Worm (Caenorhabditis elegans) whole organism, L2 larva: ENCODE data around the gene fbxa-75.

ENCODE experiments used
- C34F6.9 ChIP-seq: fragments of 150-350 bp; optimal IDR thresholded peaks from 2 replicates; lab custom pipeline; 2014; ENCODE audit warnings: missing biosample characterization, missing genetic modification characterization
- F13H6.1 ChIP-seq: sonication (generic microtip); optimal IDR thresholded peaks from 2 replicates; lab custom pipeline; 2016; ENCODE audit warnings: missing genetic modification characterization, missing compliant biosample characterization
- Y55F3AM.14 ChIP-seq: fragments of 200-800 bp; sonication (Bioruptor generic); optimal IDR thresholded peaks from 2 replicates; lab custom pipeline; 2018; ENCODE audit warnings: mild to moderate bottlenecking, missing genetic modification characterization, missing compliant biosample characterization
- aly-2 ChIP-seq: fragments of 150-350 bp; optimal IDR thresholded peaks from 2 replicates; lab custom pipeline; 2014; ENCODE audit warnings: missing biosample characterization, missing genetic modification characterization
- ama-1 ChIP-seq: fragments of 150-350 bp; optimal IDR thresholded peaks from 2 replicates; lab custom pipeline; 2018; ENCODE audit warnings: inconsistent platforms
- blmp-1 ChIP-seq: sonication (generic microtip); optimal IDR thresholded peaks from 2 replicates; lab custom pipeline; 2017; ENCODE audit warnings: missing genetic modification characterization, mild to moderate bottlenecking, missing compliant biosample characterization, antibody characterized with exemption, moderate library complexity; ENCODE audit not compliant: insufficient read depth
- ceh-16 ChIP-seq: fragments of 150-350 bp; optimal IDR thresholded peaks from 2 replicates; lab custom pipeline; 2014; ENCODE audit warnings: missing biosample characterization, missing genetic modification characterization
- ceh-82 ChIP-seq: fragments of 150-350 bp; optimal IDR thresholded peaks from 2 replicates; lab custom pipeline; 2014; ENCODE audit warnings: missing biosample characterization, missing genetic modification characterization
- crh-2 ChIP-seq: sonication (generic microtip); optimal IDR thresholded peaks from 2 replicates; lab custom pipeline; 2017; ENCODE audit warnings: missing biosample characterization, missing genetic modification characterization
- dmd-4 ChIP-seq: sonication (generic microtip); optimal IDR thresholded peaks from 2 replicates; lab custom pipeline; 2017; ENCODE audit warnings: missing biosample characterization, missing genetic modification characterization
- elt-1 ChIP-seq: fragments of 150-350 bp; optimal IDR thresholded peaks from 2 replicates; lab custom pipeline; 2014; ENCODE audit warnings: missing biosample characterization, missing genetic modification characterization
- elt-3 ChIP-seq: sonication (generic microtip); optimal IDR thresholded peaks from 2 replicates; lab custom pipeline; 2017; ENCODE audit warnings: missing biosample characterization, missing genetic modification characterization
- fos-1 ChIP-seq: fragments of 150-350 bp; optimal IDR thresholded peaks from 2 replicates; lab custom pipeline; 2014; ENCODE audit warnings: missing biosample characterization, missing genetic modification characterization
- gmeb-1 ChIP-seq: fragments of 150-350 bp; optimal IDR thresholded peaks from 2 replicates; lab custom pipeline; 2014; ENCODE audit warnings: missing biosample characterization, missing genetic modification characterization
- lin-11 ChIP-seq: fragments of 150-350 bp; sonication (generic microtip); optimal IDR thresholded peaks from 2 replicates; lab custom pipeline; 2014; ENCODE audit warnings: missing biosample characterization, missing genetic modification characterization, inconsistent platforms, mixed read lengths
- lin-13 ChIP-seq: fragments of 150-350 bp; optimal IDR thresholded peaks from 2 replicates; lab custom pipeline; 2014; ENCODE audit warnings: missing biosample characterization, missing genetic modification reagents, missing genetic modification characterization
- lin-39 ChIP-seq: fragments of 150-350 bp; optimal IDR thresholded peaks from 2 replicates; lab custom pipeline; 2014; ENCODE audit warnings: missing biosample characterization, missing genetic modification reagents, missing genetic modification characterization
- lsy-2 ChIP-seq, 2 experiments: fragments of 150-350 bp in 1 of 2; sonication (generic microtip) in 1 of 2; optimal IDR thresholded peaks; 2 replicates each; lab custom pipeline; 2014 to 2017; ENCODE audit warnings: missing biosample characterization in 2 of 2, missing genetic modification characterization in 2 of 2
- mab-5 ChIP-seq: fragments of 150-350 bp; optimal IDR thresholded peaks from 2 replicates; lab custom pipeline; 2014; ENCODE audit warnings: missing biosample characterization, missing genetic modification characterization
- mbf-1 ChIP-seq: sonication (generic microtip); optimal IDR thresholded peaks from 2 replicates; lab custom pipeline; 2017; ENCODE audit warnings: missing biosample characterization, missing genetic modification characterization
- mdl-1 ChIP-seq, 2 experiments: fragments of 150-350 bp in 1 of 2; sonication (generic microtip) in 1 of 2; optimal IDR thresholded peaks; 2 replicates each; lab custom pipeline; 2017; ENCODE audit warnings: missing biosample characterization in 2 of 2, missing genetic modification characterization in 2 of 2
- nhr-10 ChIP-seq: sonication (generic microtip); optimal IDR thresholded peaks from 2 replicates; lab custom pipeline; 2017; ENCODE audit warnings: missing biosample characterization, missing genetic modification characterization
- nhr-11 ChIP-seq: fragments of 150-350 bp; optimal IDR thresholded peaks from 2 replicates; lab custom pipeline; 2014; ENCODE audit warnings: missing biosample characterization, missing genetic modification characterization
- nhr-12 ChIP-seq: fragments of 150-350 bp; optimal IDR thresholded peaks from 2 replicates; lab custom pipeline; 2014; ENCODE audit warnings: missing biosample characterization, missing genetic modification characterization
- nhr-129 ChIP-seq: fragments of 150-350 bp; optimal IDR thresholded peaks from 2 replicates; lab custom pipeline; 2014; ENCODE audit warnings: missing biosample characterization, missing genetic modification characterization
- nhr-21 ChIP-seq: fragments of 150-350 bp; optimal IDR thresholded peaks from 2 replicates; lab custom pipeline; 2014; ENCODE audit warnings: missing biosample characterization, missing genetic modification characterization
- nhr-23 ChIP-seq: fragments of 150-350 bp; optimal IDR thresholded peaks from 2 replicates; lab custom pipeline; 2014; ENCODE audit warnings: missing biosample characterization, missing genetic modification reagents, missing genetic modification characterization
- nhr-6 ChIP-seq: fragments of 150-350 bp; optimal IDR thresholded peaks from 2 replicates; lab custom pipeline; 2014; ENCODE audit warnings: missing biosample characterization, missing genetic modification characterization
- nhr-77 ChIP-seq: fragments of 150-350 bp; optimal IDR thresholded peaks from 2 replicates; lab custom pipeline; 2014; ENCODE audit warnings: missing biosample characterization, missing genetic modification characterization
- peb-1 ChIP-seq: fragments of 150-350 bp; optimal IDR thresholded peaks from 2 replicates; lab custom pipeline; 2014; ENCODE audit warnings: missing biosample characterization, missing genetic modification characterization
- sem-4 ChIP-seq: fragments of 150-350 bp; optimal IDR thresholded peaks from 2 replicates; lab custom pipeline; 2014; ENCODE audit warnings: missing biosample characterization, missing genetic modification reagents, missing genetic modification characterization
- skn-1 ChIP-seq: sonication (generic microtip); optimal IDR thresholded peaks from 2 replicates; lab custom pipeline; 2017; ENCODE audit warnings: missing biosample characterization, missing genetic modification characterization
- sma-3 ChIP-seq: sonication (generic microtip); optimal IDR thresholded peaks from 2 replicates; lab custom pipeline; 2016; ENCODE audit warnings: missing genetic modification reagents, missing genetic modification characterization, missing compliant biosample characterization
- sma-9 ChIP-seq, 2 experiments: fragments of 150-350 bp in 1 of 2; sonication (generic microtip) in 1 of 2; optimal IDR thresholded peaks; 2 replicates each; lab custom pipeline; 2014 to 2016; ENCODE audit warnings: missing genetic modification characterization in 2 of 2, mild to moderate bottlenecking in 1 of 2, missing biosample characterization in 1 of 2, missing compliant biosample characterization in 1 of 2, missing genetic modification reagents in 1 of 2, moderate library complexity in 1 of 2
- unc-55 ChIP-seq: fragments of 150-350 bp; sonication (generic microtip); optimal IDR thresholded peaks from 3 replicates; lab custom pipeline; 2014; ENCODE audit warnings: missing biosample characterization, missing genetic modification reagents, missing genetic modification characterization
- unc-62 ChIP-seq: fragments of 150-350 bp; optimal IDR thresholded peaks from 2 replicates; lab custom pipeline; 2014; ENCODE audit warnings: missing biosample characterization, missing genetic modification reagents, missing genetic modification characterization
- zag-1 ChIP-seq: fragments of 150-350 bp; optimal IDR thresholded peaks from 2 replicates; lab custom pipeline; 2014; ENCODE audit warnings: missing biosample characterization, missing genetic modification characterization
- ztf-1 ChIP-seq: fragments of 200-800 bp; sonication (Bioruptor generic); conservative IDR thresholded peaks from 2 replicates; pipeline ENCODE4 v1.3.6; 2022; ENCODE audit warnings: missing genetic modification characterization, missing compliant biosample characterization
- ztf-11 ChIP-seq: sonication (generic microtip); optimal IDR thresholded peaks from 2 replicates; lab custom pipeline; 2017; ENCODE audit warnings: missing biosample characterization, missing genetic modification characterization
- ztf-4 ChIP-seq: fragments of 150-350 bp; optimal IDR thresholded peaks from 2 replicates; lab custom pipeline; 2014; ENCODE audit warnings: missing biosample characterization, missing genetic modification characterization

The fbxa-75 gene

ce11 chrIII:1275513-1275912 lies 28.0 kb upstream of the fbxa-75 start, which contains the start of gene fbxa-30:
Gene fbxa-30, minus strand, starts transcription at chrIII:1275613.
- no peak for TF ChIP-seq unc-62 (GFP tag; lab: Kevin White, UChicago)
- TF ChIP-seq ceh-16 (tag; lab: Kevin White, UChicago) = no peak
- TF ChIP-seq mbf-1 (tag; lab: Kevin White, UChicago) = no peak
- TF ChIP-seq mdl-1 (tag; optimal IDR thresholded peaks at IDR 0.05; lab: Kevin White, UChicago) = no peak
- no peak for TF ChIP-seq ceh-82 (tag; lab: Kevin White, UChicago)
- TF ChIP-seq lsy-2 (tag; optimal IDR thresholded peaks at IDR 0.05; lab: Kevin White, UChicago) = no peak
- no peak for TF ChIP-seq ztf-4 (tag; lab: Kevin White, UChicago)
- TF ChIP-seq elt-1 = no peak
- no peak for TF ChIP-seq ztf-1 (GFP tag; lab: Robert Waterston, UW)
- TF ChIP-seq nhr-77 (tag; lab: Kevin White, UChicago) = no peak
- TF ChIP-seq F13H6.1 (tag; lab: Kevin White, UChicago) = no peak
- TF ChIP-seq fos-1 (tag; lab: Kevin White, UChicago) = no peak
- TF ChIP-seq lin-13 (GFP tag; lab: Kevin White, UChicago) = no peak
- TF ChIP-seq blmp-1 (tag; lab: Kevin White, UChicago) = no peak
- no peak for TF ChIP-seq sma-9 (GFP tag; optimal IDR thresholded peaks at IDR 0.05; lab: Kevin White, UChicago)
- no peak for TF ChIP-seq sma-9 (tag; optimal IDR thresholded peaks at IDR 0.05; lab: Kevin White, UChicago)
- no peak for TF ChIP-seq lin-11 (tag; lab: Kevin White, UChicago)

- no peak for TF ChIP-seq C34F6.9 (tag; lab: Kevin White, UChicago)
- no peak for TF ChIP-seq mab-5 (tag; lab: Kevin White, UChicago)
- no peak for TF ChIP-seq unc-62 (GFP tag; lab: Kevin White, UChicago)
- peak; percentile 95 for TF ChIP-seq nhr-129 (tag; lab: Kevin White, UChicago)
- no peak for TF ChIP-seq lin-39
- no peak for TF ChIP-seq ama-1
- TF ChIP-seq lin-11 (tag; lab: Kevin White, UChicago) = no peak
- no peak for TF ChIP-seq elt-3 (tag; lab: Kevin White, UChicago)
- no peak for TF ChIP-seq zag-1 (tag; lab: Kevin White, UChicago)
- TF ChIP-seq sma-9 (GFP tag; optimal IDR thresholded peaks at IDR 0.05; lab: Kevin White, UChicago) = peak; percentile 10
- TF ChIP-seq sma-9 (tag; optimal IDR thresholded peaks at IDR 0.05; lab: Kevin White, UChicago) = no peak
- no peak for TF ChIP-seq aly-2 (tag; lab: Kevin White, UChicago)
- TF ChIP-seq dmd-4 = no peak
- no peak for TF ChIP-seq nhr-12 (tag; lab: Kevin White, UChicago)
- TF ChIP-seq nhr-11 (tag; lab: Kevin White, UChicago) = no peak
- TF ChIP-seq Y55F3AM.14 (GFP tag; lab: Kevin White, UChicago) = no peak
- no peak for TF ChIP-seq nhr-6 (tag; lab: Kevin White, UChicago)
- no peak for TF ChIP-seq peb-1 (tag; lab: Kevin White, UChicago)
- TF ChIP-seq nhr-23 (tag; lab: Kevin White, UChicago) = no peak
- no peak for TF ChIP-seq mdl-1 (tag; optimal IDR thresholded peaks at IDR 0.05; lab: Kevin White, UChicago)
- TF ChIP-seq ceh-82 (tag; lab: Kevin White, UChicago) = no peak
- no peak for TF ChIP-seq sem-4 (tag; lab: Kevin White, UChicago)
- peak; percentile 82 for TF ChIP-seq skn-1
- peak; percentile 97 for TF ChIP-seq fos-1 (tag; lab: Kevin White, UChicago)
- no peak for TF ChIP-seq elt-1
- TF ChIP-seq nhr-21 = no peak
- TF ChIP-seq crh-2 = peak; percentile 60
- TF ChIP-seq ztf-11 (tag; lab: Kevin White, UChicago) = no peak
- peak; percentile 70 for TF ChIP-seq F13H6.1 (tag; lab: Kevin White, UChicago)
- TF ChIP-seq gmeb-1 (tag; lab: Kevin White, UChicago) = peak; percentile 54
- no peak for TF ChIP-seq unc-55 (GFP tag; lab: Kevin White, UChicago)
- TF ChIP-seq nhr-10 = no peak
- TF ChIP-seq sma-3 = peak; percentile 50
- TF ChIP-seq ztf-1 (GFP tag; lab: Robert Waterston, UW) = no peak
- TF ChIP-seq lsy-2 (tag; optimal IDR thresholded peaks at IDR 0.05; lab: Kevin White, UChicago) = peak in 1 of 2 experiments; percentile 18
- TF ChIP-seq nhr-77 (tag; lab: Kevin White, UChicago) = no peak
- no peak for TF ChIP-seq mbf-1 (tag; lab: Kevin White, UChicago)
- TF ChIP-seq ztf-4 (tag; lab: Kevin White, UChicago) = no peak
- TF ChIP-seq, all 48 proteins: peak for 9
Observed at ce11 chrIII:1279197-1279596, 24.3 kb upstream of the fbxa-75 start.
